Fruit fly (Drosophila melanogaster): Measurements from ENCODE around the gene CG6592.

The CG6592 gene

DNA sequence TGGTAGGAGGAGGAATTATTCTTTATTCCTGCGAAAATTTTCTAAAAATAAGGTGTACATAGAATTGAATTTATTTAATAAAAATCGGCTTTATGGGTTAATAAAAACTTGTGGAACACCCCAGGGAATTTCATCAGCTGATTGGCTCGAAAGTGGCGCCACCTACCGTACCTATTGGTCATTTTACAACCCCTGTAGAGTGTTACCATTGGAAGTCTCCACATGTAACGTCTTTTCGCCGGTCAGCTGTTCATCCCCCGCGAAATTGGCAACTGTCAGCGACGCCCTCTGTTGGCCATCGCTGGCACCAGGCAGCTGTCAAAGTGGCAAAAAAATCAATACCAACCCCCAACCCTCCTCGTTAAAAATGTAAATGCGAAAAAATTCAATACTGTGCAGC, 23.1 kb downstream of the CG6592 start, which contains the start of gene CG13293 (continued):
- no peak for TF ChIP-seq CG15514 (GFP tag; optimal IDR thresholded peaks at IDR 0.05)
- no peak for TF ChIP-seq CG12155 (GFP tag; optimal IDR thresholded peaks at IDR 0.05)
- TF ChIP-seq CG3065 (GFP tag; optimal IDR thresholded peaks at IDR 0.05) = no peak
- TF ChIP-seq Asciz (GFP tag; optimal IDR thresholded peaks at IDR 0.05) = no peak
- no peak for TF ChIP-seq Hand (GFP tag; optimal IDR thresholded peaks at IDR 0.05)
- no peak for TF ChIP-seq grau (tag; optimal IDR thresholded peaks at IDR 0.05)
- TF ChIP-seq unc-4 (GFP tag; IDR thresholded peaks at IDR 0.05; ENCODE audit: partially characterized antibody) = no peak
- TF ChIP-seq CG11723 (GFP tag; optimal IDR thresholded peaks at IDR 0.05) = no peak
- no peak for TF ChIP-seq CG32767 (GFP tag; IDR thresholded peaks at IDR 0.05)
- no peak for TF ChIP-seq CG7556 (GFP tag; optimal IDR thresholded peaks at IDR 0.05)
- TF ChIP-seq dmrt11E (tag; optimal IDR thresholded peaks at IDR 0.05) = no peak
- TF ChIP-seq CG1647 (GFP tag; optimal IDR thresholded peaks at IDR 0.05) = no peak
- TF ChIP-seq Scr (GFP tag; IDR thresholded peaks at IDR 0.05; ENCODE audit: partially characterized antibody) = no peak
- no peak for TF ChIP-seq CG7372 (GFP tag; IDR thresholded peaks at IDR 0.05)
- peak; percentile 17 for TF ChIP-seq Fer1 (GFP tag; optimal IDR thresholded peaks at IDR 0.05)
- no peak for TF ChIP-seq slbo (GFP tag; IDR thresholded peaks at IDR 0.05)
- no peak for TF ChIP-seq Dbx (GFP tag; IDR thresholded peaks at IDR 0.05)
- no peak for TF ChIP-seq az2 (GFP tag; optimal IDR thresholded peaks at IDR 0.05)
- TF ChIP-seq emc (GFP tag; optimal IDR thresholded peaks at IDR 0.05) = no peak
- no peak for TF ChIP-seq mld (GFP tag; IDR thresholded peaks at IDR 0.05; ENCODE audit: partially characterized antibody)
- TF ChIP-seq stwl (tag; optimal IDR thresholded peaks at IDR 0.05) = peak; percentile 28
- no peak for TF ChIP-seq ken (GFP tag; IDR thresholded peaks at IDR 0.05)
- no peak for TF ChIP-seq da (GFP tag; optimal IDR thresholded peaks at IDR 0.05)
- TF ChIP-seq jing (GFP tag; optimal IDR thresholded peaks at IDR 0.05) = no peak
- TF ChIP-seq dimm (GFP tag; IDR thresholded peaks at IDR 0.05) = no peak
- TF ChIP-seq CG4282 (GFP tag; optimal IDR thresholded peaks at IDR 0.05) = no peak
- TF ChIP-seq Usf (GFP tag; optimal IDR thresholded peaks at IDR 0.05) = no peak
- no peak for TF ChIP-seq TFAM (GFP tag; optimal IDR thresholded peaks at IDR 0.05)
- TF ChIP-seq CG4820 (GFP tag; optimal IDR thresholded peaks at IDR 0.05) = no peak
- peak; percentile 20 for TF ChIP-seq CG12659 (GFP tag; optimal IDR thresholded peaks at IDR 0.05)
- TF ChIP-seq hbn (GFP tag; IDR thresholded peaks at IDR 0.05; ENCODE audit: partially characterized antibody) = no peak
- TF ChIP-seq CG2678 (tag; optimal IDR thresholded peaks at IDR 0.05) = no peak
- no peak for TF ChIP-seq Optix (GFP tag; IDR thresholded peaks at IDR 0.05)
- TF ChIP-seq CG14050 (GFP tag; IDR thresholded peaks at IDR 0.05) = no peak
- no peak for TF ChIP-seq CG32772 (GFP tag; IDR thresholded peaks at IDR 0.05)
- no peak for TF ChIP-seq esg (GFP tag; conservative IDR thresholded peaks at IDR 0.05)
- no peak for TF ChIP-seq sna (GFP tag; IDR thresholded peaks at IDR 0.05; ENCODE audit: partially characterized antibody)
- TF ChIP-seq mirr (GFP tag; optimal IDR thresholded peaks at IDR 0.05) = no peak
- TF ChIP-seq bowl (GFP tag; IDR thresholded peaks at IDR 0.05) = no peak
- TF ChIP-seq Hsf (GFP tag; optimal IDR thresholded peaks at IDR 0.05) = no peak
- no peak for TF ChIP-seq CG9817 (tag; optimal IDR thresholded peaks at IDR 0.05)
- TF ChIP-seq CG18476 (GFP tag; optimal IDR thresholded peaks at IDR 0.05) = peak; percentile 90
- TF ChIP-seq klu (GFP tag; IDR thresholded peaks at IDR 0.05) = no peak
- TF ChIP-seq CG34422 (GFP tag; IDR thresholded peaks at IDR 0.05) = no peak; the same call in 2 of the 3 replicates
- no peak for TF ChIP-seq croc (GFP tag; conservative IDR thresholded peaks at IDR 0.05)
- no peak for TF ChIP-seq CG30431 (GFP tag; optimal IDR thresholded peaks at IDR 0.05)
- no peak for TF ChIP-seq dmrt99B (tag; optimal IDR thresholded peaks at IDR 0.05)
- TF ChIP-seq ato (GFP tag; IDR thresholded peaks at IDR 0.05; ENCODE audit: partially characterized antibody) = no peak
- peak; percentile 2 for TF ChIP-seq CG9797 (GFP tag; optimal IDR thresholded peaks at IDR 0.05)
- no peak for TF ChIP-seq HLH54F (GFP tag; optimal IDR thresholded peaks at IDR 0.05)
- no peak for TF ChIP-seq CG7987 (GFP tag; optimal IDR thresholded peaks at IDR 0.05)
- no peak for TF ChIP-seq ham (GFP tag; IDR thresholded peaks at IDR 0.05)

Measured in whole organism, embryonic.